Fruit fly (Drosophila melanogaster) S2 (cell line): ENCODE measurements around the gene Pcd.

Experiments used
- CG8478 ChIP-seq: fragments of >200 bp; optimal IDR thresholded peaks from 2 replicates; lab custom pipeline; 2018
- CTCF ChIP-seq, 2 experiments: fragments of >200 bp; optimal IDR thresholded peaks; 2 replicates each; lab custom pipeline; 2018

DNA sequence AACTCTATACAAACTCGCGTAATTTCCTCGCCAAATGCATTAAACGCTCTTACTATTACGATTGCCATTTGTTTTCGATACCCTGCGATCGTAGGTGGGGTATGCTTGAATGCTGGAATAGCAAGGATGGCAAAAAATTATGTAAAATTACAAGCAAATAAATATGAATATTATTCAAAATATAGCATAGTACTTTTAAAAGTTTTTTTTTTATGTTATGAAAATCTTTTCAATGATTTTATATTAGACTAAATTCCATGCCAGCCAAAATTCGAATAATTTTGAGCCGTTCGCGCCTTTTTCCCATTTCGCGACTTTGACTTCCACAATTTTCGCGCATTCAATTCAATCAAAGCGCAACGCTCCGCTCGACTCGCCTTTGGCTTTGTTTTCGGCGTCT is 33.2 kb downstream of the Pcd start:
- TF ChIP-seq CTCF (optimal IDR thresholded peaks at IDR 0.05; lab: Kevin White, UChicago): no peak
- no peak for TF ChIP-seq CG8478 (lab: Kevin White, UChicago)
